Worm (Caenorhabditis elegans): ENCODE data around the gene T10B5.3.

The T10B5.3 gene

DNA sequence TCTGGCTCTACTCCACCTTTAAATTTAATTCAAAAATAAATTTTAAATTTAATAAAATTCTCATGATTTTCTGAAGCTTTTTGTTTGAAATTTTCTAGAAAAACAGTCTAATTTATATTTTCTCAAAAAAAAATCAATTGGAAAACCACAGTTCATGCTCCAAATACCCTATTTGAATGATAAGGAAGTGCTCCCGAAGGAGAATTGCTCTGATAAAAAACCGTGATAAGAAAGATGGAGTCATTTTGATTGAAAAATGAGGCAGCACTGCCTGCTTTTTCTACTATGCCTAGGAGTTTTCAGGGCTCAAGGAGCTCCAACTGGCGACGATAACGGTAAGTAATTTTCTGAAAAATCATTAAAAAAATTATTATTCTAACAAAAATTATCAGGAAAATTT lies 23.6 kb downstream of the T10B5.3 start, which contains the start of gene T10B5.7:
Gene T10B5.7, plus strand, starts transcription at position 225 of the 400 bp plus-strand sequence.
- TF ChIP-seq elt-2 (tag; optimal IDR thresholded peaks at IDR 0.05) (peak; percentile 79), lim-6 (tag; optimal IDR thresholded peaks at IDR 0.05) (no peak), pax-1 (tag; optimal IDR thresholded peaks at IDR 0.05) (no peak), tbx-2 (tag; optimal IDR thresholded peaks at IDR 0.05) (no peak), pag-3 (tag; optimal IDR thresholded peaks at IDR 0.05; ENCODE audit: borderline replicate concordance) (no peak)

DNA sequence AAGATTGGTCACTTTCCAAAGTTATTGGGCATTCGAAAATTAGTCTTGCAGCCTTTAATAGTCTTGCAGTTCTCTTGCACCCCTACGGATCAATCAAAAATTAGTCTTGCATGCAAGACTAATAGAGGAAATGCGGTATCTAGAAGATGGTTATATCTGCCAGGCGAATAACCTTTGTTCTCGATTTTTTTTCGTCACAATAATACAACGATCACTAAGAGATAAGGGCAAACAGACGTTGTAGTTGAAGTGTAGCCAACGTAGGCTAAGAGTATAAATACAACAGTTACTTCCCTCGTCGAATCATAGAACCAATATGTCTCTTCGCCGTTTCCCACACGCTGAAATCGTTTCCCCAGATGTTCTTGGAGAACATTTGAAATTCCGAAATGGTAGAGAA lies 27.8 kb downstream of the T10B5.3 start, which contains the start of gene T10B5.8:
Gene T10B5.8, plus strand, starts transcription at position 301 of the 400 bp plus-strand sequence.
- TF ChIP-seq ceh-6 (GFP tag; optimal IDR thresholded peaks at IDR 0.05) (no peak), che-1 (tag; optimal IDR thresholded peaks at IDR 0.05) (no peak), ama-1 (optimal IDR thresholded peaks at IDR 0.05) (no peak), pat-9 (tag; optimal IDR thresholded peaks at IDR 0.05) (no peak), odd-2 (tag; optimal IDR thresholded peaks at IDR 0.05) (no peak), unc-3 (GFP tag; conservative IDR thresholded peaks at IDR 0.05) (no peak), unc-3 (tag; optimal IDR thresholded peaks at IDR 0.05) (no peak), unc-42 (tag; optimal IDR thresholded peaks at IDR 0.05) (no peak), elt-2 (tag; optimal IDR thresholded peaks at IDR 0.05) (no peak), ceh-45 (GFP tag; IDR thresholded peaks at IDR 0.05) (no peak), K09A11.1 (tag; optimal IDR thresholded peaks at IDR 0.05; ENCODE audit: insufficient read depth) (no peak), ceh-48 (tag; optimal IDR thresholded peaks at IDR 0.05) (no peak), lin-11 (tag; optimal IDR thresholded peaks at IDR 0.05) (no peak), K02D7.2 (tag; optimal IDR thresholded peaks at IDR 0.05) (no peak), zip-5 (tag; optimal IDR thresholded peaks at IDR 0.05) (no peak), pros-1 (tag; optimal IDR thresholded peaks at IDR 0.05) (no peak)

DNA sequence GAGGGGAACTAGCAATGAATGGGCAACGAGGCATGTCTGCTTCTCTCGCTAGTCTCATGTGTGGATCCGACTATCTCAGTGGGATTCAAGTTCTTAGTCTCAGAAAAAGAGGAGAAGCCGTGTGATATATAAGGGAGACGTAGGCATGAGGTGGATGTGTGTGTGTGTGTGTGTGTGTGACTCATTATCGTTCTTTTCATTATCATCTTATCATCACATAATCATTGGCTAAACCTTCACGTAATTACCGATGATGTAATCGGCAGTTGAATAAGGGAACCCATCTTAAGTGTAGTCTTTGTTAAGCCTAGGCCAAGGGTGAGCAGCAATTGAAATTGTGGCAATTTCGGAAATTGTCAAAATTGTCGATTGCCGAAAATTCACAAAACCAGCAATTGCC lies 39.6 kb downstream of the T10B5.3 start, which contains the start of gene Y32G9B.1:
Gene Y32G9B.1, minus strand, starts transcription at position 101 of the 400 bp plus-strand sequence.
- TF ChIP-seq elt-2 (tag; optimal IDR thresholded peaks at IDR 0.05) = peak; percentile 29
- no peak for TF ChIP-seq C08G9.2 (tag; optimal IDR thresholded peaks at IDR 0.05)

DNA sequence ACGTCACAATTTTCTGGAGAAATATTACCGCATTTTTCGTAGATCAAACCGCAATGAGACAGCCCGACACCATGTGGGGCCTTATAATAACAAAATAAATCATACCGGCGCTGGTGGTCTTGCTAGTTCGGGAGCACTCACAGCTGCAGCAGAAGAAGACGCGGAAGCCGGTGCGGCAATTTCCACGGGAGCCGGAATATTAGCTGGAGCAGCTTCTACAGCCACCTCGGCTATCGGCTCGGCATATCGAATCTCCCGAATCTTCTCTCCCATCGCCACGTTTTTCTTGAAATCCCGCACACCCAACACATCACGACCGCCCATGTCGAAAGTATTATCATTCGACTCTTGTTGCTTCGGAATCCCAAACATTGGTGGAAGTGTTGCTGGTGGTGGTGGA lies 45.1 kb downstream of the T10B5.3 start:
- no peak for TF ChIP-seq fax-1 (tag; optimal IDR thresholded peaks at IDR 0.05)
- TF ChIP-seq unc-86 (tag; optimal IDR thresholded peaks at IDR 0.05) = no peak
- no peak for TF ChIP-seq ceh-14 (tag; optimal IDR thresholded peaks at IDR 0.05)
- no peak for TF ChIP-seq dmd-4 (tag; optimal IDR thresholded peaks at IDR 0.05; ENCODE audit: borderline replicate concordance)
- no peak for TF ChIP-seq nfya-1 (tag; optimal IDR thresholded peaks at IDR 0.05)
- TF ChIP-seq ceh-34 (tag; optimal IDR thresholded peaks at IDR 0.05) = no peak
- no peak for TF ChIP-seq hlh-15 (tag; optimal IDR thresholded peaks at IDR 0.05)
- TF ChIP-seq rnt-1 (tag; optimal IDR thresholded peaks at IDR 0.05) = no peak
- no peak for TF ChIP-seq ets-4 (tag; optimal IDR thresholded peaks at IDR 0.05)
- TF ChIP-seq sdc-2 (tag; optimal IDR thresholded peaks at IDR 0.05) = no peak
- no peak for TF ChIP-seq hlh-6 (tag; optimal IDR thresholded peaks at IDR 0.05)
- no peak for TF ChIP-seq pqm-1 (tag; optimal IDR thresholded peaks at IDR 0.05)
- no peak for TF ChIP-seq gmeb-2 (tag; optimal IDR thresholded peaks at IDR 0.05)
- no peak for TF ChIP-seq unc-3 (GFP tag; conservative IDR thresholded peaks at IDR 0.05)
- TF ChIP-seq unc-3 (tag; optimal IDR thresholded peaks at IDR 0.05) = no peak
- TF ChIP-seq ceh-45 (GFP tag; IDR thresholded peaks at IDR 0.05) = no peak
- TF ChIP-seq ceh-24 (tag; optimal IDR thresholded peaks at IDR 0.05) = no peak
- no peak for TF ChIP-seq sox-2 (GFP tag; IDR thresholded peaks at IDR 0.05)
- no peak for TF ChIP-seq lim-6 (tag; optimal IDR thresholded peaks at IDR 0.05)
- TF ChIP-seq F13H6.1 (tag; optimal IDR thresholded peaks at IDR 0.05) = no peak

Measured in whole organism, late embryonic.